Worm (Caenorhabditis elegans): ENCODE measurements around the gene msp-59.
"Not testable (repeated sequence)": the region's sequence is repeated elsewhere in the genome, so short reads cannot be mapped to it uniquely, and the experiment has no call there.

The msp-59 gene

ce11 chrIV:5309742-5310141, 3.2 kb downstream of the msp-59 start, which contains the start of gene ZK354.3 (continued):
- no peak for TF ChIP-seq odd-2 (tag; optimal IDR thresholded peaks at IDR 0.05)

ce11 chrIV:5308046-5308643, 4.8 kb downstream of the msp-59 start, which contains the start of the genes ZK354.9 and msp-58:
ZK354.9 (minus strand) TSS chrIV:5308146.
msp-58 (plus strand) TSS chrIV:5308593.
- TF ChIP-seq C08G9.2 (tag; optimal IDR thresholded peaks at IDR 0.05); hlh-15 (tag; optimal IDR thresholded peaks at IDR 0.05); T23F11.4 (GFP tag; optimal IDR thresholded peaks at IDR 0.05): not testable (repeated sequence)

- TF ChIP-seq unc-86 (tag; optimal IDR thresholded peaks at IDR 0.05) (no peak), eyg-1 (tag; optimal IDR thresholded peaks at IDR 0.05) (no peak), sox-4 (tag; optimal IDR thresholded peaks at IDR 0.05) (no peak), ceh-30 (tag; optimal IDR thresholded peaks at IDR 0.05) (no peak), pha-2 (tag; optimal IDR thresholded peaks at IDR 0.05) (no peak), fkh-6 (tag; optimal IDR thresholded peaks at IDR 0.05) (no peak), dmd-4 (tag; optimal IDR thresholded peaks at IDR 0.05; ENCODE audit: borderline replicate concordance) (no peak), nhr-232 (tag; optimal IDR thresholded peaks at IDR 0.05) (no peak), ztf-16 (tag; optimal IDR thresholded peaks at IDR 0.05) (no peak), odd-2 (tag; optimal IDR thresholded peaks at IDR 0.05) (no peak), elt-2 (tag; optimal IDR thresholded peaks at IDR 0.05) (no peak), ceh-34 (tag; optimal IDR thresholded peaks at IDR 0.05) (no peak), K09A11.1 (tag; optimal IDR thresholded peaks at IDR 0.05; ENCODE audit: insufficient read depth) (no peak), nfya-1 (tag; optimal IDR thresholded peaks at IDR 0.05) (no peak), npax-4 (tag; optimal IDR thresholded peaks at IDR 0.05) (no peak), mec-3 (tag; optimal IDR thresholded peaks at IDR 0.05; ENCODE audit: borderline replicate concordance) (no peak), pax-1 (tag; optimal IDR thresholded peaks at IDR 0.05) (no peak), pat-9 (tag; optimal IDR thresholded peaks at IDR 0.05) (no peak), dve-1 (tag; optimal IDR thresholded peaks at IDR 0.05) (no peak), gmeb-2 (tag; optimal IDR thresholded peaks at IDR 0.05) (no peak)
These were observed 6.9 kb downstream of the msp-59 start, which contains the start of gene ZK354.8 for ce11 chrIV:5306040-5306439. ZK354.8 (minus strand) TSS chrIV:5306140.

ce11 chrIV:5303030-5303429, 9.9 kb downstream of the msp-59 start, which contains the start of gene ZK354.7:
ZK354.7 (minus strand) TSS chrIV:5303130.
- TF ChIP-seq pax-1 (tag; optimal IDR thresholded peaks at IDR 0.05): no peak
- TF ChIP-seq lin-11 (tag; optimal IDR thresholded peaks at IDR 0.05): no peak
- TF ChIP-seq hlh-30 (tag; optimal IDR thresholded peaks at IDR 0.05; ENCODE audit: insufficient read depth): no peak
- TF ChIP-seq pat-9 (tag; optimal IDR thresholded peaks at IDR 0.05): no peak
- no peak for TF ChIP-seq K02D7.2 (tag; optimal IDR thresholded peaks at IDR 0.05)
- no peak for TF ChIP-seq npax-4 (tag; optimal IDR thresholded peaks at IDR 0.05)
- no peak for TF ChIP-seq tbx-7 (tag; optimal IDR thresholded peaks at IDR 0.05)
- TF ChIP-seq Y22D7AL.16 (tag; optimal IDR thresholded peaks at IDR 0.05): no peak
- no peak for TF ChIP-seq unc-86 (tag; optimal IDR thresholded peaks at IDR 0.05)
- TF ChIP-seq nhr-232 (tag; optimal IDR thresholded peaks at IDR 0.05): no peak
- no peak for TF ChIP-seq C08G9.2 (tag; optimal IDR thresholded peaks at IDR 0.05)
- TF ChIP-seq sox-4 (tag; optimal IDR thresholded peaks at IDR 0.05): no peak
- no peak for TF ChIP-seq rnt-1 (tag; optimal IDR thresholded peaks at IDR 0.05)
- TF ChIP-seq ceh-18 (tag; optimal IDR thresholded peaks at IDR 0.05): no peak
- TF ChIP-seq pha-4 (tag; optimal IDR thresholded peaks at IDR 0.05): no peak
- no peak for TF ChIP-seq ceh-2 (tag; optimal IDR thresholded peaks at IDR 0.05)
- TF ChIP-seq elt-2 (tag; optimal IDR thresholded peaks at IDR 0.05): no peak
- no peak for TF ChIP-seq ceh-48 (tag; optimal IDR thresholded peaks at IDR 0.05)

Measured in whole organism, late embryonic.